Fruit fly (Drosophila melanogaster) whole organism, pupa: ENCODE data around the gene CG31174.
A peak's percentile ranks its signal among the peaks of the same experiment; 100 is the strongest.

Experiments used
- CG10348 ChIP-seq: fragments of 200-800 bp; sonication (Bioruptor generic); IDR thresholded peaks from 2 replicates; pipeline ENCODE4 v1.3.6; 2022; ENCODE audit warnings: missing biosample characterization, missing genetic modification characterization
- CG12605 ChIP-seq: fragments of 200-800 bp; sonication (Bioruptor generic); IDR thresholded peaks from 2 replicates; pipeline ENCODE4 v1.3.6; 2022; ENCODE audit warnings: missing biosample characterization, missing genetic modification characterization
- CG13204 ChIP-seq: fragments of 200-800 bp; sonication (Bioruptor generic); optimal IDR thresholded peaks from 2 replicates; lab custom pipeline; 2018; ENCODE audit warnings: missing biosample characterization, mild to moderate bottlenecking, missing genetic modification characterization, moderate library complexity
- CG14655 ChIP-seq: fragments of 200-800 bp; sonication (Bioruptor generic); optimal IDR thresholded peaks from 3 replicates; lab custom pipeline; 2017; ENCODE audit warnings: mild to moderate bottlenecking, missing biosample characterization, missing genetic modification reagents, missing genetic modification characterization
- CG15710 ChIP-seq: fragments of 200-800 bp; sonication (Bioruptor generic); optimal IDR thresholded peaks from 2 replicates; lab custom pipeline; 2018; ENCODE audit warnings: missing biosample characterization, mild to moderate bottlenecking, missing genetic modification characterization, moderate library complexity
- CG17806 ChIP-seq: fragments of 200-800 bp; sonication (Bioruptor generic); optimal IDR thresholded peaks from 2 replicates; lab custom pipeline; 2018; ENCODE audit warnings: missing biosample characterization, mild to moderate bottlenecking, missing genetic modification characterization, moderate library complexity
- CG32121 ChIP-seq: fragments of 200-800 bp; sonication (Bioruptor generic); IDR thresholded peaks from 2 replicates; pipeline ENCODE4 v1.3.6; 2022; ENCODE audit warnings: missing biosample characterization, missing genetic modification characterization
- CG34367 ChIP-seq: fragments of 200-800 bp; sonication (Bioruptor generic); optimal IDR thresholded peaks from 2 replicates; lab custom pipeline; 2018; ENCODE audit warnings: missing biosample characterization, mild to moderate bottlenecking, missing genetic modification characterization
- CG4496 ChIP-seq: fragments of 200-800 bp; sonication (Bioruptor generic); IDR thresholded peaks from 3 replicates; pipeline ENCODE4 v1.3.6; 2022; ENCODE audit warnings: missing biosample characterization, missing genetic modification characterization
- CG8159 ChIP-seq: fragments of 200-800 bp; sonication (Bioruptor generic); optimal IDR thresholded peaks from 3 replicates; lab custom pipeline; 2018; ENCODE audit warnings: missing biosample characterization, mild to moderate bottlenecking, missing genetic modification characterization, moderate library complexity
- CG8301 ChIP-seq: fragments of 200-800 bp; sonication (Bioruptor generic); optimal IDR thresholded peaks from 2 replicates; lab custom pipeline; 2018; ENCODE audit warnings: missing biosample characterization, mild to moderate bottlenecking, missing genetic modification characterization
- CG9948 ChIP-seq: fragments of 200-800 bp; sonication (Bioruptor generic); optimal IDR thresholded peaks from 2 replicates; lab custom pipeline; 2018; ENCODE audit warnings: missing biosample characterization, mild to moderate bottlenecking, missing genetic modification characterization, moderate library complexity
- D1 ChIP-seq: fragments of 200-800 bp; sonication (Bioruptor generic); optimal IDR thresholded peaks from 2 replicates; lab custom pipeline; 2018; ENCODE audit warnings: missing biosample characterization, mild to moderate bottlenecking, missing genetic modification characterization, moderate library complexity
- Ets98B ChIP-seq: fragments of 200-800 bp; sonication (Bioruptor generic); IDR thresholded peaks from 2 replicates; pipeline ENCODE4 v1.3.6; 2022; ENCODE audit warnings: missing biosample characterization, missing genetic modification characterization
- Pif1A ChIP-seq: fragments of 200-800 bp; sonication (Bioruptor generic); optimal IDR thresholded peaks from 3 replicates; lab custom pipeline; 2016; ENCODE audit warnings: missing biosample characterization, missing genetic modification characterization
- Pif1B ChIP-seq: fragments of 200-800 bp; sonication (Bioruptor generic); optimal IDR thresholded peaks from 3 replicates; lab custom pipeline; 2016; ENCODE audit warnings: missing biosample characterization, missing genetic modification characterization
- Snoo ChIP-seq: fragments of 200-800 bp; sonication (Bioruptor generic); optimal IDR thresholded peaks from 3 replicates; lab custom pipeline; 2017; ENCODE audit warnings: missing biosample characterization, mild to moderate bottlenecking, missing genetic modification characterization, inconsistent platforms
- fd96Ca ChIP-seq: fragments of 200-800 bp; sonication (Bioruptor generic); IDR thresholded peaks from 3 replicates; pipeline ENCODE4 v1.3.6; 2022; ENCODE audit warnings: missing biosample characterization, missing genetic modification characterization
- gl ChIP-seq: fragments of 200-800 bp; sonication (Bioruptor generic); optimal IDR thresholded peaks from 2 replicates; lab custom pipeline; 2018; ENCODE audit warnings: missing biosample characterization, mild to moderate bottlenecking, missing genetic modification characterization
- rn ChIP-seq: fragments of 200-800 bp; sonication (Bioruptor generic); IDR thresholded peaks from 2 replicates; pipeline ENCODE4 v1.3.6; 2022; ENCODE audit warnings: missing biosample characterization, missing genetic modification characterization

CG31174 gene

DNA sequence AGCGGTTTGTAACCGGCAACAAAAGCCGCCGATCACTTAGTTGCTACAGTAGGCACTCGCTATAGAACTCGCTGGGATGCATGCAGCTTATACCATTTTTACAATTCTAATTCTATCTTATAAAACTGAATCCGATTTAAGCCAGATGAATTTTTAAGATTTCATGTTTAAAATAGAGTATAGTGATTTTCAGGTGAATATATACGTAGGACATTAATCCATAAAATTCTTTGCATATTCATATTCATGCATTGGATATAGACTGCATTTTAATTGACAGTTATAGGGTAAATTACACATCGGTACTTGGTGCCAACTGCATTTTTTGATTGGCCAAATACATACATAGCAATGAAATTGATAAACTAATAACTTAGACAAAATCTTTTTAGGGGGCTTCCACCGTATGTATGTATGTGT lies 18.3 kb upstream of the CG31174 start:
- TF ChIP-seq CG8301 = peak; percentile 49
- peak; percentile 13 for TF ChIP-seq CG9948 (tag; lab: Kevin White, UChicago)
- TF ChIP-seq CG4496 (GFP tag; lab: Robert Waterston, UW) = peak; percentile 61
- peak; percentile 17; the same call in 1 of the 3 replicates for TF ChIP-seq fd96Ca (GFP tag; lab: Robert Waterston, UW)
- no peak for TF ChIP-seq CG12605 (GFP tag; lab: Robert Waterston, UW)
- peak; percentile 44 for TF ChIP-seq CG17806 (tag; lab: Kevin White, UChicago)
- peak; percentile 46 for TF ChIP-seq CG15710 (tag; lab: Kevin White, UChicago)
- TF ChIP-seq Ets98B = peak; percentile 51; the same call in 1 of the 2 replicates
- TF ChIP-seq CG32121 (GFP tag; lab: Robert Waterston, UW) = 0 out of 2 replicates have a peak, but pooled peaks have one; percentile 28
- no peak for TF ChIP-seq CG13204
- TF ChIP-seq CG8159 = peak; percentile 62
- TF ChIP-seq CG34367 (tag; lab: Kevin White, UChicago) = no peak

dm6 chr3R:21886861-21887587 lies 17.7 kb upstream of the CG31174 start, which contains the start of the genes CG6678 and dnd:
TSS of gene CG6678 (plus strand) at chr3R:21887029.
TSS of gene dnd (minus strand) at chr3R:21887355.
- TF ChIP-seq CG14655 (GFP tag; lab: Kevin White, UChicago) (no peak), CG13204 (peak; percentile 72), CG4496 (GFP tag; lab: Robert Waterston, UW) (0 out of 3 replicates have a peak, but pooled peaks have one; percentile 30)

DNA sequence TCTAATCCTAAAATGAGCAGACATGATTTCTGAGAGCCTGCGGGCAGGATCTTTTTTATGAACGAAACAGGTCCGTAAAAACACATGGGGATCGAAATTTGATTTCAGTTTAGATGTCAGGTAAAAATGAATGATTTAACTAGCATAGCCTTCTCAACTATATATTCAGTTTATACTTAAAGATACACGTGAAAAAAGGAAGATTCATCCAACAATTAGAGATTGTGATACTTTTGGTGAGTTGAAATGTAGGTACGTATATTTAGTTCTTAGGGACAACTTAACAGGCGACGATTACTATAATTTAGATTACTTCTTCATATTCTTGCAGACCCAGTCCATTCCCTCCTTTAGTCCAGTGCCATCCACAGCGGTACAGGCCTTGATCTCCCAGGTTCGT lies 16.1 kb upstream of the CG31174 start, which contains the start of gene CG17819:
Gene CG17819, minus strand, starts transcription at position 101 of the 400 bp plus-strand sequence.
- TF ChIP-seq D1 (tag; lab: Kevin White, UChicago) (no peak), fd96Ca (GFP tag; lab: Robert Waterston, UW) (no peak), CG34367 (tag; lab: Kevin White, UChicago) (no peak), gl (tag; lab: Kevin White, UChicago) (no peak), CG32121 (GFP tag; lab: Robert Waterston, UW) (no peak), CG13204 (no peak), CG8159 (no peak), Ets98B (no peak)

dm6 chr3R:21884354-21884753 lies 15.0 kb upstream of the CG31174 start, which contains the start of gene fit:
TSS of gene fit (minus strand) at chr3R:21884454.
- TF ChIP-seq CG17806 (tag; lab: Kevin White, UChicago) = no peak
- no peak for TF ChIP-seq CG4496 (GFP tag; lab: Robert Waterston, UW)
- TF ChIP-seq CG8301 = no peak
- TF ChIP-seq gl (tag; lab: Kevin White, UChicago) = no peak
- no peak for TF ChIP-seq CG13204
- TF ChIP-seq CG10348 (GFP tag; lab: Robert Waterston, UW) = no peak
- TF ChIP-seq Ets98B = no peak
- TF ChIP-seq fd96Ca (GFP tag; lab: Robert Waterston, UW) = no peak
- TF ChIP-seq Snoo (tag; lab: Kevin White, UChicago) = no peak
- TF ChIP-seq CG34367 (tag; lab: Kevin White, UChicago) = no peak
- no peak for TF ChIP-seq CG9948 (tag; lab: Kevin White, UChicago)
- TF ChIP-seq Pif1B (GFP tag; lab: Kevin White, UChicago) = no peak
- no peak for TF ChIP-seq CG12605 (GFP tag; lab: Robert Waterston, UW)
- no peak for TF ChIP-seq CG32121 (GFP tag; lab: Robert Waterston, UW)
- no peak for TF ChIP-seq CG15710 (tag; lab: Kevin White, UChicago)
- TF ChIP-seq D1 (tag; lab: Kevin White, UChicago) = no peak
- TF ChIP-seq Pif1A = no peak
- no peak for TF ChIP-seq rn (GFP tag; lab: Robert Waterston, UW)

DNA sequence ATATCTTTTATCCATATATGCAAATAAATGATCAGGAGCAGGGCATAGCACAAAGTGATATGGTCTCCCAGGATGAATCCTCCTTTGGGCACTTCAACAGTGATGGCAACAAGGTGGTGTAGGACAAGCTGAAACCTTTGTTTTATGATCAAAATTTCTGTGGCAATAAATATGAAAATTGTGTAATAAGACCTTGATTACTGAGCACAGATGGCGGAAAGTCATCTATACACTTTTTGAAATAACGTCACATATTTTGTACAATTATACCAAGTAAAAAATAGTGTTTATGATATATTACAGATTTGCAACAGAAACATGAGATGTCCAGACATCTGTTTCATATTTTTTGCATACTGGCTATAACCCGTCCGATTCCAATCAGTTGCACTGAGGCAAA lies 11.2 kb upstream of the CG31174 start, which contains the start of gene CG31465:
Gene CG31465, plus strand, starts transcription at position 301 of the 400 bp plus-strand sequence.
- TF ChIP-seq CG17806 (tag; lab: Kevin White, UChicago) = no peak
- TF ChIP-seq Snoo (tag; lab: Kevin White, UChicago) = no peak
- TF ChIP-seq, all 21 proteins: peak for 0

DNA sequence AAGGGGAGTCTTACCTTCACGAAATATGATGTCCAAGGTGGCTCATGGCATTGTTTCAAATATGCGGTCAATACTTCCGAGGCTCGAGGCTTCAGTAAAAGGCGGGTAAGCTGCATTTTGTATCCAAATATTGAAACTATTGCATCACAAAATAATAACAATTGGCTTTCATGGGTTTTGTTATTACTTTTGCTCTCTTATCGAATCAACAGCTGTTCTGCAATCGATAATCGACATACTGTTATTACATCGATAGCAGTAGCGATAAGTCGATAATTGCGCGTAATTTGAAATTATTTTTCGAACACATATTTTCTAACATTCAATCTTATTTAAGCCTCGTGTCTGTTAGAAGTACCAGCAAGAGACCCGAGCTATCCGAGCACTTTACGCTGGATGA lies 9.2 kb upstream of the CG31174 start, which contains the start of gene CG34148:
Gene CG34148, minus strand, starts transcription at position 214 of the 400 bp plus-strand sequence.
- TF ChIP-seq CG32121 (GFP tag; lab: Robert Waterston, UW) (no peak), gl (tag; lab: Kevin White, UChicago) (no peak), CG8301 (no peak), CG9948 (tag; lab: Kevin White, UChicago) (no peak), CG8159 (no peak), rn (GFP tag; lab: Robert Waterston, UW) (no peak), CG17806 (tag; lab: Kevin White, UChicago) (no peak), Pif1B (GFP tag; lab: Kevin White, UChicago) (no peak), Pif1A (no peak), D1 (tag; lab: Kevin White, UChicago) (no peak), CG34367 (tag; lab: Kevin White, UChicago) (no peak), fd96Ca (GFP tag; lab: Robert Waterston, UW) (no peak), CG14655 (GFP tag; lab: Kevin White, UChicago) (no peak), CG13204 (no peak), Snoo (tag; lab: Kevin White, UChicago) (no peak), CG10348 (GFP tag; lab: Robert Waterston, UW) (no peak)
